Fruit fly (Drosophila melanogaster) whole organism, pupa: ENCODE measurements around the gene CG33966.

Source experiments
- CG13204 ChIP-seq: fragments of 200-800 bp; sonication (Bioruptor generic); optimal IDR thresholded peaks from 2 replicates; lab custom pipeline; 2018; ENCODE audit warnings: missing biosample characterization, mild to moderate bottlenecking, missing genetic modification characterization, moderate library complexity
- CG14655 ChIP-seq: fragments of 200-800 bp; sonication (Bioruptor generic); optimal IDR thresholded peaks from 3 replicates; lab custom pipeline; 2017; ENCODE audit warnings: mild to moderate bottlenecking, missing biosample characterization, missing genetic modification reagents, missing genetic modification characterization
- CG9948 ChIP-seq: fragments of 200-800 bp; sonication (Bioruptor generic); optimal IDR thresholded peaks from 2 replicates; lab custom pipeline; 2018; ENCODE audit warnings: missing biosample characterization, mild to moderate bottlenecking, missing genetic modification characterization, moderate library complexity

- TF ChIP-seq CG13204 (GFP tag; lab: Kevin White, UChicago): no peak
- TF ChIP-seq CG14655 (GFP tag; lab: Kevin White, UChicago): no peak
- no peak for TF ChIP-seq CG9948 (tag; lab: Kevin White, UChicago)
Observed at dm6 chr3L:1247627-1248295, 13.8 kb downstream of the CG33966 start, which contains the start of the genes Psf1 and Sac1.
